Worm (Caenorhabditis elegans) whole organism, mixed stage, embryonic: ENCODE data around the gene C23F12.9.

Experiments
- M03D4.4 ChIP-seq: sonication (generic microtip); optimal IDR thresholded peaks from 2 replicates; lab custom pipeline; 2017; ENCODE audit warnings: mild to moderate bottlenecking, missing genetic modification characterization, missing compliant biosample characterization
- bed-3 ChIP-seq: fragments of 200-800 bp; sonication (Bioruptor generic); optimal IDR thresholded peaks from 3 replicates; lab custom pipeline; 2018; ENCODE audit warnings: mild to moderate bottlenecking, missing genetic modification characterization, moderate library complexity, missing compliant biosample characterization
- blmp-1 ChIP-seq: fragments of 150-350 bp; optimal IDR thresholded peaks from 2 replicates; lab custom pipeline; 2014; ENCODE audit warnings: missing biosample characterization, missing genetic modification characterization
- ceh-39 ChIP-seq: fragments of 150-350 bp; optimal IDR thresholded peaks from 2 replicates; lab custom pipeline; 2014; ENCODE audit warnings: missing biosample characterization, missing genetic modification characterization
- ceh-43 ChIP-seq: fragments of 200-800 bp; sonication (Bioruptor generic); optimal IDR thresholded peaks from 2 replicates; lab custom pipeline; 2018; ENCODE audit warnings: mild to moderate bottlenecking, missing genetic modification characterization, moderate library complexity, missing compliant biosample characterization
- ceh-83 ChIP-seq: fragments of 200-800 bp; sonication (Bioruptor generic); optimal IDR thresholded peaks from 2 replicates; lab custom pipeline; 2018; ENCODE audit warnings: mild to moderate bottlenecking, missing genetic modification characterization, missing compliant biosample characterization
- ces-1 ChIP-seq: fragments of 150-350 bp; optimal IDR thresholded peaks from 2 replicates; lab custom pipeline; 2014; ENCODE audit warnings: missing biosample characterization, missing genetic modification reagents, missing genetic modification characterization
- cnd-1 ChIP-seq: fragments of 200-800 bp; sonication (Bioruptor generic); optimal IDR thresholded peaks from 2 replicates; lab custom pipeline; 2018; ENCODE audit warnings: mild to moderate bottlenecking, missing genetic modification characterization, missing compliant biosample characterization
- drap-1 ChIP-seq: fragments of 200-800 bp; sonication (Bioruptor generic); optimal IDR thresholded peaks from 3 replicates; lab custom pipeline; 2018; ENCODE audit warnings: mild to moderate bottlenecking, missing genetic modification characterization, missing compliant biosample characterization
- elt-1 ChIP-seq: sonication (generic microtip); optimal IDR thresholded peaks from 2 replicates; lab custom pipeline; 2017; ENCODE audit warnings: missing genetic modification characterization, mild to moderate bottlenecking, missing compliant biosample characterization, antibody characterized with exemption, moderate library complexity, borderline replicate concordance; ENCODE audit not compliant: insufficient read depth
- flh-1 ChIP-seq: fragments of 200-800 bp; sonication (Bioruptor generic); optimal IDR thresholded peaks from 2 replicates; lab custom pipeline; 2018; ENCODE audit warnings: mild to moderate bottlenecking, missing genetic modification characterization, moderate library complexity, missing compliant biosample characterization
- ham-2 ChIP-seq: fragments of 200-800 bp; sonication (Bioruptor generic); optimal IDR thresholded peaks from 2 replicates; lab custom pipeline; 2018; ENCODE audit warnings: mild to moderate bottlenecking, missing genetic modification characterization, missing compliant biosample characterization
- hlh-1 ChIP-seq: fragments of 150-350 bp; optimal IDR thresholded peaks from 2 replicates; lab custom pipeline; 2014; ENCODE audit warnings: missing biosample characterization, missing genetic modification reagents, missing genetic modification characterization
- lin-13 ChIP-seq: fragments of 150-350 bp; optimal IDR thresholded peaks from 2 replicates; lab custom pipeline; 2014; ENCODE audit warnings: missing biosample characterization, missing genetic modification characterization
- lin-32 ChIP-seq: fragments of 200-800 bp; sonication (Bioruptor generic); optimal IDR thresholded peaks from 2 replicates; lab custom pipeline; 2018; ENCODE audit warnings: mild to moderate bottlenecking, missing genetic modification characterization, missing compliant biosample characterization
- lsy-2 ChIP-seq: fragments of 150-350 bp; optimal IDR thresholded peaks from 2 replicates; lab custom pipeline; 2014; ENCODE audit warnings: missing biosample characterization, missing genetic modification characterization
- mab-5 ChIP-seq: fragments of 150-350 bp; optimal IDR thresholded peaks from 2 replicates; lab custom pipeline; 2014; ENCODE audit warnings: missing biosample characterization, missing genetic modification characterization
- mep-1 ChIP-seq: fragments of 150-350 bp; optimal IDR thresholded peaks from 2 replicates; lab custom pipeline; 2017; ENCODE audit warnings: missing biosample characterization, missing genetic modification reagents, missing genetic modification characterization, inconsistent platforms
- nhr-12 ChIP-seq: fragments of 150-350 bp; optimal IDR thresholded peaks from 2 replicates; lab custom pipeline; 2014; ENCODE audit warnings: missing biosample characterization, missing genetic modification characterization
- nhr-2 ChIP-seq: fragments of 150-350 bp; optimal IDR thresholded peaks from 2 replicates; lab custom pipeline; 2014; ENCODE audit warnings: missing biosample characterization, missing genetic modification characterization
- nhr-28 ChIP-seq: fragments of 150-350 bp; optimal IDR thresholded peaks from 2 replicates; lab custom pipeline; 2014; ENCODE audit warnings: missing biosample characterization, missing genetic modification characterization
- pha-4 ChIP-seq: fragments of 150-350 bp; optimal IDR thresholded peaks from 2 replicates; lab custom pipeline; 2018; ENCODE audit warnings: missing biosample characterization, missing genetic modification reagents, missing genetic modification characterization
- sem-2 ChIP-seq: fragments of 200-800 bp; sonication (Bioruptor generic); optimal IDR thresholded peaks from 2 replicates; lab custom pipeline; 2018; ENCODE audit warnings: mild to moderate bottlenecking, missing genetic modification characterization, missing compliant biosample characterization
- sptf-1 ChIP-seq: sonication (generic microtip); optimal IDR thresholded peaks from 2 replicates; lab custom pipeline; 2017; ENCODE audit warnings: mild to moderate bottlenecking, missing genetic modification characterization, moderate library complexity, missing compliant biosample characterization
- unc-120 ChIP-seq: sonication (generic microtip); optimal IDR thresholded peaks from 2 replicates; lab custom pipeline; 2017; ENCODE audit warnings: missing genetic modification characterization, missing compliant biosample characterization; ENCODE audit not compliant: poor library complexity, severe bottlenecking
- unc-39 ChIP-seq: fragments of 150-350 bp; optimal IDR thresholded peaks from 2 replicates; lab custom pipeline; 2014; ENCODE audit warnings: missing biosample characterization, missing genetic modification characterization
- unc-62 ChIP-seq: fragments of 150-350 bp; optimal IDR thresholded peaks from 2 replicates; lab custom pipeline; 2014; ENCODE audit warnings: missing biosample characterization, missing genetic modification reagents, missing genetic modification characterization
- zip-8 ChIP-seq: fragments of 150-350 bp; optimal IDR thresholded peaks from 2 replicates; lab custom pipeline; 2014; ENCODE audit warnings: missing biosample characterization, missing genetic modification characterization

The C23F12.9 gene

DNA sequence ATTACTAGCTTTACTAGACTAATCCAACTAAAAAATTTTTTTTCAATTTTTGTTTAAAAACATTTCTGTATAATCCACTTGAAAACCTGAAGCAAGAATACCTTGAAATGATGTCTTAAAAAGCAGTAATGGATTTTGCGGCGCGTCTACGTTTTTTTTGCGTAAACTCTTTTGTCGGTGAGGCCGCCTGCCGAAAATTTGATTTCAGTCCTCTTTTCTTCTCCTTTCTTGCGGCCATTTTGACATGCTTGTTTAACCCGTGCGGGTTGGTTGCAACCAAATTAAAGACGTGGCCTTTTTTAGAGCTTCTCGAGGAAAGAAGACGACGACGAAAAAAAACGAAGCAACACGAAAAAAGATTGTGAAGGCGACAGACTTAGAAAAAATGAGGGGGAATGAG, 32.7 kb upstream of the C23F12.9 start:
- no peak for TF ChIP-seq lsy-2
- TF ChIP-seq ces-1 (GFP tag; lab: Kevin White, UChicago) = peak; percentile 73

DNA sequence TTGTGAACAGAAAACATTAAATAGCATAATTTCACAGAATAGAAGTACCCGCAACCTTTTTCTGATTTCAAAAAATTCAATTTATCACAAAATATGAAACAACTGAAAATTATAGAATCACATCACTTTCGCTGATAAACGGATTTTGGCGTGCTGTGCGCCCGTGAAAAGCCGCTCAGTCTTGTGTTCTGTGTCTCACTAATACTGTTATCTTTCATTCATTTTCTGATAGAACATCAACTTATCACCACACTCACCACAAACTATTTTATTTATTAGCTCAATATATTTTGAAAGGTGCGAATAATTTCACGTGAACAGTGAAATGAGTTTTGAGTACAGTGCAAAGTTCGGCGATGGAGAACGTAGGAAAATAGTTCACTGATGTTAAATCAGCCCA, 29.8 kb upstream of the C23F12.9 start:
- TF ChIP-seq flh-1 (GFP tag; lab: Kevin White, UChicago) = no peak
- TF ChIP-seq lin-32 (GFP tag; lab: Kevin White, UChicago) = no peak
- TF ChIP-seq hlh-1 (tag; lab: Kevin White, UChicago) = no peak
- no peak for TF ChIP-seq pha-4
- no peak for TF ChIP-seq ceh-43 (GFP tag; lab: Kevin White, UChicago)
- TF ChIP-seq ceh-83 (GFP tag; lab: Kevin White, UChicago) = no peak
- TF ChIP-seq blmp-1 = no peak
- no peak for TF ChIP-seq ceh-39 (tag; lab: Kevin White, UChicago)
- TF ChIP-seq sptf-1 (tag; lab: Kevin White, UChicago) = no peak
- no peak for TF ChIP-seq elt-1 (tag; lab: Kevin White, UChicago)
- TF ChIP-seq lin-13 (tag; lab: Kevin White, UChicago) = no peak
- TF ChIP-seq ham-2 = no peak
- TF ChIP-seq mep-1 = no peak

DNA sequence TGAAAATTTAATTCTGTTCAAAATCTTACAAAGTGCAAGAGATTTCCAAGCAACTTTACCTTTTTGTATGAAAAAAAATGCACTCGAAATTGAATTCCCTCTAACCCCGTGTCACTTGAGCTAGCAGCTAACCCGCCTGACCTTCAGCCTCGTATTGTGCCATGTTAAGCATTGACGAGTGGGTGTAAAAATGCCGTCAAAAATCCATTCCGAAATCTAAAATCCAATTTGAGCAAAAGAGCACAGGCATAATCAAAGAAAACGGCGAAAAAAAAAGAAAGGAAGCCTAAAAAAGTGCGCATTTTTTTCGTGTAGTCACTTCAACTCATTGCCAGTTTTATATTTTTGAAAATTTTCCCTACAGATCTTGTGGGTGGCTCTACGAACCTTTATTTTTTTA, 29.3 kb upstream of the C23F12.9 start, which contains the start of gene pkc-2:
Gene pkc-2 (plus strand): TSS at position 318 of the 400 bp plus-strand sequence.
- TF ChIP-seq sem-2 (GFP tag; lab: Kevin White, UChicago) (no peak), elt-1 (tag; lab: Kevin White, UChicago) (no peak), blmp-1 (no peak), ces-1 (GFP tag; lab: Kevin White, UChicago) (peak; percentile 10), M03D4.4 (tag; lab: Kevin White, UChicago) (no peak)

DNA sequence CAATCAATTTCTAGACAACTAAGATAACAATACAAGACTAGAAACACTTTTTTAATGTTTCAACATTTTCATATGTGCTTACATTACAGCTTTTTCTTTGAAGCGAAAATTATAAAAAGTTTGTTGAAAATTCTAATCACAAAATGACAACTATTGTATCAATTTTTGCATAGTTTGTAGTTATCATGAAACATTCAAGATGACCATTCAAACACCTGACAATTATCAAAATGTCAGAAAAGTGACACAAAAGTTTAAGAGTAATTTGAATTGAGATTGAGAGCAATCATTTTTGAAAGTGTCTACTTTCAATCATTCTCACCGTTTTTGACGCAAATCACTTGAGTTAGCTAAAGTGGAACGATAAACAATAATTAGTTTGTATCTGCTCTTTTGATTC, 23.9 kb upstream of the C23F12.9 start:
- TF ChIP-seq ceh-39 (tag; lab: Kevin White, UChicago) = no peak
- no peak for TF ChIP-seq hlh-1 (tag; lab: Kevin White, UChicago)
- no peak for TF ChIP-seq flh-1 (GFP tag; lab: Kevin White, UChicago)
- TF ChIP-seq zip-8 (tag; lab: Kevin White, UChicago) = no peak
- no peak for TF ChIP-seq nhr-2
- TF ChIP-seq unc-120 (tag; lab: Kevin White, UChicago) = no peak
- TF ChIP-seq nhr-28 (tag; lab: Kevin White, UChicago) = no peak
- no peak for TF ChIP-seq cnd-1 (tag; lab: Kevin White, UChicago)
- TF ChIP-seq lin-32 (GFP tag; lab: Kevin White, UChicago) = no peak
- no peak for TF ChIP-seq ceh-43 (GFP tag; lab: Kevin White, UChicago)
- no peak for TF ChIP-seq unc-39
- TF ChIP-seq ces-1 (GFP tag; lab: Kevin White, UChicago) = no peak
- TF ChIP-seq mab-5 (tag; lab: Kevin White, UChicago) = no peak

DNA sequence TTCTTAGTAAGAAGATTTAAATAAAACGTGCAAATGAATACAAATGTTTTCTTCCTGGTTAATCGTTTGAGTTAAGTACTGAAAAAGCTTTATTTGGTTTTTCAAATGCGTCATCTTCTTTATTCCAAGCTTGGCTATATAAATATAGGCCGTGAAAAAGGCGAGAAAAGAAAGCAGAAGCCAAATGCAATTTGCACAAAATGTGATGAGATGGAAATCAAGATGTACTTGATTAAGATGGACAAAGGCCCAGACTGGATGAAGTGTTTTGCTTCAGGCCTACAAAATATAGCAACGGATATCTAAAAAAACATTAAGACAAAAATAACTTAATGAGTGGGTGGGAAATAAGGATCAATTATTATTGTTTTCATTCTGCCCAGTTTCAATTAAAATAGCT, 21.6 kb upstream of the C23F12.9 start:
- peak; percentile 67 for TF ChIP-seq ces-1 (GFP tag; lab: Kevin White, UChicago)
- TF ChIP-seq unc-62 (GFP tag; lab: Kevin White, UChicago) = no peak
- TF ChIP-seq ham-2 = no peak
- TF ChIP-seq, all 35 proteins: peak for 1

DNA sequence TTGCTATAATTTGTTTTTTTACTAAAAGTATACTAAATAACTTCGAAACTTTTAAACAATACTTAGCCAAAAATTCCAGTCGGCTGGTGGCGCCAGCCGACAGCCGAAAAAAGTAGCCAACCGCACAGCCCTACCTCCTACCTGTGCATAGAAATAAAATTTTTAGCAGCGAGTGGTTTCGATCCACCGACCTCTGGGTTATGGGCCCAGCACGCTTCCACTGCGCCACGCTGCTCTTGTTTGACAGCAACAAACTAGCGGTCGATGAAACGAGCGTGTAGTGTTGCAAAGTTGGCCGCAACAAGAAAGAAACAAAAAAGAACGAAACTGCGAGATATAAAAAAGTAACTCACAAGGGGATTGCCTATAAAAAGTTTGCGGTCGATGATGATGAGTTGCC, 20.9 kb upstream of the C23F12.9 start:
- TF ChIP-seq ceh-83 (GFP tag; lab: Kevin White, UChicago) (no peak), drap-1 (peak; percentile 14), bed-3 (peak; percentile 30)

DNA sequence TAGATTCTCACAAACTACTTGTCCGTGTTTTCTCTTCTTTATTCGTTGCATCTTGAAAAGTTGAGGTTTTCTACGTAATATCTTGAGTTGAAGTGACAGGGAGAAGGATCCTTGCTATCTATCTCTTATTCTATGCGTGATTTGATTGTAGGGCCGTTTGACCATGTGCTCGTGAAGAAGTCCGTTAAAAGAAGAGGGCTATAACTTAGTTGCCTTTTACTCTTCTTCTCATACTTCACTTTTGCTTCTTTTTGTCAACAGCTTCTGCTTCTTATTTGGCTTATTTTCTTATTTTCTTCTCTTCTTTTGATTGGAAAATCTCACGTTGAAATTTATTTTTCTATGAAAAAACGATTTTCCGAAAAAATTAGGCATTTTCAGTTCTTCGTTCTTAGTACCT, 20.1 kb upstream of the C23F12.9 start:
- TF ChIP-seq ces-1 (GFP tag; lab: Kevin White, UChicago) (peak; percentile 90), nhr-12 (tag; lab: Kevin White, UChicago) (no peak)
